Worm (Caenorhabditis elegans) whole organism, early embryonic: ENCODE data around the gene srh-140.

Source experiments
- B0310.2 ChIP-seq: sonication (generic microtip); optimal IDR thresholded peaks from 2 replicates; lab custom pipeline; 2016; ENCODE audit warnings: mild to moderate bottlenecking, missing genetic modification characterization, missing compliant biosample characterization
- F13C5.2 ChIP-seq: sonication (generic microtip); optimal IDR thresholded peaks from 2 replicates; lab custom pipeline; 2017; ENCODE audit warnings: mild to moderate bottlenecking, missing genetic modification characterization, inconsistent platforms, missing compliant biosample characterization
- aly-1 ChIP-seq: sonication (generic microtip); optimal IDR thresholded peaks from 2 replicates; lab custom pipeline; 2016; ENCODE audit warnings: missing genetic modification characterization, missing compliant biosample characterization
- ama-1 ChIP-seq: fragments of 150-350 bp; optimal IDR thresholded peaks from 2 replicates; lab custom pipeline; 2014
- ceh-13 ChIP-seq: fragments of 200-800 bp; sonication (Bioruptor generic); optimal IDR thresholded peaks from 2 replicates; lab custom pipeline; 2018; ENCODE audit warnings: mild to moderate bottlenecking, missing genetic modification characterization, missing compliant biosample characterization
- ceh-36 ChIP-seq: sonication (generic microtip); optimal IDR thresholded peaks from 2 replicates; lab custom pipeline; 2016; ENCODE audit warnings: missing genetic modification characterization, inconsistent platforms, missing compliant biosample characterization
- ets-7 ChIP-seq: sonication (generic microtip); optimal IDR thresholded peaks from 2 replicates; lab custom pipeline; 2016; ENCODE audit warnings: missing genotype, missing genetic modification characterization, missing compliant biosample characterization
- flt-1 ChIP-seq: fragments of 200-800 bp; sonication (Bioruptor generic); IDR thresholded peaks from 2 replicates; pipeline ENCODE4 v1.3.6; 2022; ENCODE audit warnings: missing genetic modification characterization, missing compliant biosample characterization
- hmbx-1 ChIP-seq: sonication (generic microtip); optimal IDR thresholded peaks from 2 replicates; lab custom pipeline; 2016; ENCODE audit warnings: mild to moderate bottlenecking, missing genetic modification characterization, missing compliant biosample characterization
- hmg-4 ChIP-seq: fragments of 200-800 bp; sonication (Bioruptor generic); optimal IDR thresholded peaks from 2 replicates; lab custom pipeline; 2018; ENCODE audit warnings: mild to moderate bottlenecking, missing genetic modification characterization, missing compliant biosample characterization
- hnd-1 ChIP-seq: sonication (generic microtip); optimal IDR thresholded peaks from 2 replicates; lab custom pipeline; 2016; ENCODE audit warnings: missing genetic modification characterization, missing compliant biosample characterization
- pes-1 ChIP-seq: fragments of 200-800 bp; sonication (Bioruptor generic); IDR thresholded peaks from 2 replicates; pipeline ENCODE4 v1.3.6; 2022; ENCODE audit warnings: missing genetic modification reagents, missing genetic modification characterization, missing compliant biosample characterization
- scrt-1 ChIP-seq: fragments of 200-800 bp; sonication (Bioruptor generic); IDR thresholded peaks from 2 replicates; pipeline ENCODE4 v1.3.6; 2022; ENCODE audit warnings: missing genetic modification characterization, missing compliant biosample characterization
- sea-1 ChIP-seq: fragments of 200-800 bp; sonication (Bioruptor generic); conservative IDR thresholded peaks from 2 replicates; pipeline ENCODE4 v1.3.6; 2022; ENCODE audit warnings: missing genetic modification characterization, missing compliant biosample characterization
- tbx-11 ChIP-seq: fragments of 200-800 bp; sonication (Bioruptor generic); IDR thresholded peaks from 2 replicates; pipeline ENCODE4 v1.3.6; 2022; ENCODE audit warnings: missing genetic modification characterization, missing compliant biosample characterization
- tbx-37 ChIP-seq: fragments of 200-800 bp; sonication (Bioruptor generic); conservative IDR thresholded peaks from 2 replicates; pipeline ENCODE4 v1.3.6; 2022; ENCODE audit warnings: missing genetic modification reagents, missing genetic modification characterization, missing compliant biosample characterization
- tra-4 ChIP-seq: sonication (generic microtip); optimal IDR thresholded peaks from 2 replicates; lab custom pipeline; 2017; ENCODE audit warnings: missing genetic modification characterization, missing compliant biosample characterization

The srh-140 gene

ce11 chrV:15721888-15722287 lies at the start of gene srh-140:
Gene srh-140 (plus strand): TSS chrV:15722188.
- no peak for TF ChIP-seq ceh-13 (GFP tag; lab: Kevin White, UChicago)
- TF ChIP-seq hmg-4 (GFP tag; lab: Kevin White, UChicago): no peak
- no peak for TF ChIP-seq B0310.2 (tag; lab: Kevin White, UChicago)
- TF ChIP-seq sea-1 (GFP tag; lab: Robert Waterston, UW): no peak
- TF ChIP-seq ceh-36 (tag; lab: Kevin White, UChicago): no peak

ce11 chrV:15673707-15674106 lies 48.3 kb upstream of the srh-140 start, which contains the start of gene nhr-51:
Gene nhr-51 (plus strand): TSS chrV:15674007.
- no peak for TF ChIP-seq tra-4 (tag; lab: Kevin White, UChicago)
- TF ChIP-seq ceh-13 (GFP tag; lab: Kevin White, UChicago): no peak
- TF ChIP-seq ets-7: no peak
- TF ChIP-seq hmg-4 (GFP tag; lab: Kevin White, UChicago): no peak
- no peak for TF ChIP-seq scrt-1 (GFP tag; lab: Robert Waterston, UW)
- no peak for TF ChIP-seq hmbx-1 (tag; lab: Kevin White, UChicago)
- no peak for TF ChIP-seq sea-1 (GFP tag; lab: Robert Waterston, UW)
- no peak for TF ChIP-seq B0310.2 (tag; lab: Kevin White, UChicago)
- TF ChIP-seq ama-1 (lab: Kevin White, UChicago): no peak
- TF ChIP-seq tbx-11 (GFP tag; lab: Robert Waterston, UW): no peak
- no peak for TF ChIP-seq hnd-1 (tag; lab: Kevin White, UChicago)
- no peak for TF ChIP-seq pes-1
- TF ChIP-seq F13C5.2 (tag; lab: Kevin White, UChicago): no peak

ce11 chrV:15674899-15675298 lies 47.1 kb upstream of the srh-140 start:
- no peak for TF ChIP-seq flt-1 (GFP tag; lab: Robert Waterston, UW)
- no peak for TF ChIP-seq tra-4 (tag; lab: Kevin White, UChicago)
- no peak for TF ChIP-seq pes-1
- no peak for TF ChIP-seq tbx-11 (GFP tag; lab: Robert Waterston, UW)
- no peak for TF ChIP-seq ets-7
- no peak for TF ChIP-seq hmbx-1 (tag; lab: Kevin White, UChicago)
- no peak for TF ChIP-seq hnd-1 (tag; lab: Kevin White, UChicago)
- TF ChIP-seq B0310.2 (tag; lab: Kevin White, UChicago): no peak
- no peak for TF ChIP-seq sea-1 (GFP tag; lab: Robert Waterston, UW)
- no peak for TF ChIP-seq scrt-1 (GFP tag; lab: Robert Waterston, UW)
- TF ChIP-seq ceh-36 (tag; lab: Kevin White, UChicago): no peak
- no peak for TF ChIP-seq tbx-37 (GFP tag; lab: Robert Waterston, UW)

ce11 chrV:15677222-15677621 lies 44.8 kb upstream of the srh-140 start, which contains the start of gene nhr-52:
Gene nhr-52 (plus strand): TSS chrV:15677522.
- TF ChIP-seq B0310.2 (tag; lab: Kevin White, UChicago): no peak
- TF ChIP-seq ama-1 (lab: Kevin White, UChicago): no peak
- TF ChIP-seq sea-1 (GFP tag; lab: Robert Waterston, UW): no peak
- no peak for TF ChIP-seq ets-7
- no peak for TF ChIP-seq tbx-37 (GFP tag; lab: Robert Waterston, UW)
- no peak for TF ChIP-seq hmbx-1 (tag; lab: Kevin White, UChicago)
- no peak for TF ChIP-seq flt-1 (GFP tag; lab: Robert Waterston, UW)
- no peak for TF ChIP-seq tbx-11 (GFP tag; lab: Robert Waterston, UW)
- TF ChIP-seq hnd-1 (tag; lab: Kevin White, UChicago): no peak
- TF ChIP-seq aly-1: no peak
- TF ChIP-seq tra-4 (tag; lab: Kevin White, UChicago): no peak
- no peak for TF ChIP-seq hmg-4 (GFP tag; lab: Kevin White, UChicago)
- no peak for TF ChIP-seq ceh-36 (tag; lab: Kevin White, UChicago)
- TF ChIP-seq F13C5.2 (tag; lab: Kevin White, UChicago): no peak
- TF ChIP-seq ceh-13 (GFP tag; lab: Kevin White, UChicago): no peak
- no peak for TF ChIP-seq scrt-1 (GFP tag; lab: Robert Waterston, UW)
- TF ChIP-seq pes-1: no peak

- no peak for TF ChIP-seq aly-1
Observed at ce11 chrV:15685599-15685998, 36.4 kb upstream of the srh-140 start, which contains the start of gene nhr-196. Gene nhr-196 (plus strand): TSS chrV:15685716.

ce11 chrV:15687660-15688059 lies 34.3 kb upstream of the srh-140 start, which contains the start of gene nhr-197:
Gene nhr-197 (plus strand): TSS chrV:15687960.
- no peak for TF ChIP-seq tbx-37 (GFP tag; lab: Robert Waterston, UW)
- TF ChIP-seq pes-1: no peak
- no peak for TF ChIP-seq ama-1 (lab: Kevin White, UChicago)
- TF ChIP-seq tra-4 (tag; lab: Kevin White, UChicago): no peak
- TF ChIP-seq flt-1 (GFP tag; lab: Robert Waterston, UW): no peak
- no peak for TF ChIP-seq ets-7
- no peak for TF ChIP-seq scrt-1 (GFP tag; lab: Robert Waterston, UW)
- no peak for TF ChIP-seq aly-1
- TF ChIP-seq ceh-13 (GFP tag; lab: Kevin White, UChicago): no peak
- no peak for TF ChIP-seq ceh-36 (tag; lab: Kevin White, UChicago)
- TF ChIP-seq F13C5.2 (tag; lab: Kevin White, UChicago): no peak

ce11 chrV:15689952-15690351 lies 32.0 kb upstream of the srh-140 start, which contains the start of gene nhr-268:
Gene nhr-268 (plus strand): TSS chrV:15690252.
- no peak for TF ChIP-seq scrt-1 (GFP tag; lab: Robert Waterston, UW)
- TF ChIP-seq sea-1 (GFP tag; lab: Robert Waterston, UW): no peak
- no peak for TF ChIP-seq tbx-11 (GFP tag; lab: Robert Waterston, UW)

- TF ChIP-seq ets-7: no peak
- no peak for TF ChIP-seq scrt-1 (GFP tag; lab: Robert Waterston, UW)
- TF ChIP-seq pes-1: no peak
- no peak for TF ChIP-seq tra-4 (tag; lab: Kevin White, UChicago)
- no peak for TF ChIP-seq ceh-36 (tag; lab: Kevin White, UChicago)
- TF ChIP-seq hmbx-1 (tag; lab: Kevin White, UChicago): no peak
- TF ChIP-seq hnd-1 (tag; lab: Kevin White, UChicago): no peak
- no peak for TF ChIP-seq sea-1 (GFP tag; lab: Robert Waterston, UW)
- TF ChIP-seq aly-1: no peak
- TF ChIP-seq tbx-11 (GFP tag; lab: Robert Waterston, UW): no peak
- TF ChIP-seq B0310.2 (tag; lab: Kevin White, UChicago): no peak
- no peak for TF ChIP-seq flt-1 (GFP tag; lab: Robert Waterston, UW)
Observed at ce11 chrV:15693682-15694081, 28.3 kb upstream of the srh-140 start, which contains the start of gene nhr-198. Gene nhr-198 (plus strand): TSS chrV:15693994.
